Worm (Caenorhabditis elegans) whole organism, L4/young adult: ENCODE measurements around the gene ZK616.5.

ENCODE experiments used
- W03F9.2 ChIP-seq: fragments of 150-350 bp; optimal IDR thresholded peaks from 2 replicates; lab custom pipeline; 2014; ENCODE audit warnings: missing biosample characterization, missing genetic modification characterization
- dao-5 ChIP-seq: sonication (generic microtip); optimal IDR thresholded peaks from 2 replicates; lab custom pipeline; 2016; ENCODE audit warnings: missing genotype, missing genetic modification characterization, moderate library complexity, missing compliant biosample characterization
- him-1 ChIP-seq: sonication (generic microtip); optimal IDR thresholded peaks from 2 replicates; lab custom pipeline; 2016; ENCODE audit warnings: missing genotype, missing genetic modification reagents, missing genetic modification characterization, missing compliant biosample characterization

DNA sequence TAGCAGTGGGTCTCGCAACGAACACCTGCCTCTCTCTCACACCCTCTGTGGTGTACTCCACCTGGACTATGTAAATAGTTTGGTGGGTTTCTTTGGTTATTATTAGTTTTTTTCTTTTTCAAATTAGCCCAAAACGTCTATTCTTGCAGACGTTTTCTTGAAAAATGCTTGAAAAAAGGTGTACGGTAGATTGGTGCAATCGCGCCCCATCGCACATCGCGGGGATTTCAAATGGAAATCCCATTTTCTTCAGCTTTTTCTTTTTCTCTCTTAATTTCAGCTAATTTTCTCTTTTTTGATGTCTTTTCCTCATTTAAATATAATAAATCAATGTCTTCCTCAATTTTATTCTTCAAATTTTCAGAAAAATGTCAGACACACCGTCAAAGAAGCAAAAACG, 37.6 kb upstream of the ZK616.5 start, which contains the start of gene Y4C6B.1:
- TF ChIP-seq W03F9.2 (tag; lab: Kevin White, UChicago) (no peak), him-1 (tag; lab: Kevin White, UChicago) (no peak), dao-5 (no peak)
